Worm (Caenorhabditis elegans) whole organism, L3 larva: ENCODE data around the gene T05A1.5.

ENCODE experiments used
- R02D3.7 ChIP-seq: fragments of 150-350 bp; optimal IDR thresholded peaks from 2 replicates; lab custom pipeline; 2014; ENCODE audit warnings: missing biosample characterization, missing genetic modification characterization
- ZK546.5 ChIP-seq: sonication (generic microtip); optimal IDR thresholded peaks from 2 replicates; lab custom pipeline; 2017; ENCODE audit warnings: missing biosample characterization, missing genetic modification characterization
- ama-1 ChIP-seq: fragments of 150-350 bp; optimal IDR thresholded peaks from 2 replicates; lab custom pipeline; 2018
- ceh-28 ChIP-seq: fragments of 150-350 bp; optimal IDR thresholded peaks from 2 replicates; lab custom pipeline; 2014; ENCODE audit warnings: missing biosample characterization, missing genetic modification reagents, missing genetic modification characterization
- egl-5 ChIP-seq: fragments of 150-350 bp; optimal IDR thresholded peaks from 2 replicates; lab custom pipeline; 2017; ENCODE audit warnings: missing biosample characterization, missing genetic modification reagents, missing genetic modification characterization, inconsistent platforms
- elt-2 ChIP-seq: sonication (generic microtip); optimal IDR thresholded peaks from 2 replicates; lab custom pipeline; 2016; ENCODE audit warnings: missing genetic modification reagents, mild to moderate bottlenecking, missing genetic modification characterization, missing compliant biosample characterization
- elt-3 ChIP-seq, 3 experiments: fragments of 150-350 bp in 1 of 3; sonication (generic microtip) in 2 of 3; optimal IDR thresholded peaks; 2 replicates in 2 of 3; 4 replicates in 1 of 3; lab custom pipeline; 2014 to 2017; ENCODE audit warnings: missing biosample characterization in 3 of 3, missing genetic modification characterization in 3 of 3
- fkh-2 ChIP-seq: fragments of 150-350 bp; optimal IDR thresholded peaks from 2 replicates; lab custom pipeline; 2014; ENCODE audit warnings: missing biosample characterization, missing genetic modification reagents, missing genetic modification characterization
- fos-1 ChIP-seq: fragments of 150-350 bp; optimal IDR thresholded peaks from 2 replicates; lab custom pipeline; 2014; ENCODE audit warnings: missing biosample characterization, missing genetic modification characterization
- hmg-11 ChIP-seq: sonication (generic microtip); optimal IDR thresholded peaks from 2 replicates; lab custom pipeline; 2016; ENCODE audit warnings: missing genetic modification characterization, missing compliant biosample characterization
- lin-15B ChIP-seq: fragments of 150-350 bp; optimal IDR thresholded peaks from 2 replicates; lab custom pipeline; 2014; ENCODE audit warnings: missing biosample characterization, missing genetic modification characterization
- lsy-12 ChIP-seq: sonication (generic microtip); optimal IDR thresholded peaks from 2 replicates; lab custom pipeline; 2016; ENCODE audit warnings: mild to moderate bottlenecking, missing genetic modification characterization, missing compliant biosample characterization
- mdl-1 ChIP-seq: fragments of 150-350 bp; optimal IDR thresholded peaks from 2 replicates; lab custom pipeline; 2014; ENCODE audit warnings: missing biosample characterization, missing genetic modification characterization
- mml-1 ChIP-seq: fragments of 150-350 bp; sonication (generic microtip); optimal IDR thresholded peaks from 3 replicates; lab custom pipeline; 2014; ENCODE audit warnings: missing biosample characterization, missing genetic modification characterization
- nfya-1 ChIP-seq: sonication (generic microtip); optimal IDR thresholded peaks from 2 replicates; lab custom pipeline; 2017; ENCODE audit warnings: missing genetic modification characterization, mild to moderate bottlenecking, missing compliant biosample characterization, antibody characterized with exemption, moderate library complexity; ENCODE audit not compliant: insufficient read depth
- nhr-11 ChIP-seq: fragments of 150-350 bp; optimal IDR thresholded peaks from 2 replicates; lab custom pipeline; 2014; ENCODE audit warnings: missing biosample characterization, missing genetic modification characterization
- nhr-12 ChIP-seq: fragments of 150-350 bp; optimal IDR thresholded peaks from 2 replicates; lab custom pipeline; 2014; ENCODE audit warnings: missing biosample characterization, missing genetic modification characterization
- nhr-23 ChIP-seq: fragments of 150-350 bp; optimal IDR thresholded peaks from 2 replicates; lab custom pipeline; 2014; ENCODE audit warnings: missing biosample characterization, missing genetic modification reagents, missing genetic modification characterization
- nhr-237 ChIP-seq: fragments of 150-350 bp; optimal IDR thresholded peaks from 2 replicates; lab custom pipeline; 2014; ENCODE audit warnings: missing biosample characterization, missing genetic modification characterization
- nhr-25 ChIP-seq: sonication (generic microtip); optimal IDR thresholded peaks from 2 replicates; lab custom pipeline; 2017; ENCODE audit warnings: missing biosample characterization, missing genetic modification characterization
- nhr-28 ChIP-seq: fragments of 150-350 bp; optimal IDR thresholded peaks from 2 replicates; lab custom pipeline; 2014; ENCODE audit warnings: missing biosample characterization, missing genetic modification characterization
- nhr-43 ChIP-seq: sonication (generic microtip); optimal IDR thresholded peaks from 2 replicates; lab custom pipeline; 2016; ENCODE audit warnings: mild to moderate bottlenecking, missing genetic modification characterization, missing compliant biosample characterization; ENCODE audit not compliant: poor library complexity, severe bottlenecking
- nhr-76 ChIP-seq: fragments of 150-350 bp; sonication (generic microtip); optimal IDR thresholded peaks from 5 replicates; lab custom pipeline; 2014; ENCODE audit warnings: missing biosample characterization, missing genetic modification characterization
- nhr-77 ChIP-seq: fragments of 150-350 bp; optimal IDR thresholded peaks from 2 replicates; lab custom pipeline; 2014; ENCODE audit warnings: missing biosample characterization, missing genetic modification characterization
- pha-4 ChIP-seq: fragments of 150-350 bp; optimal IDR thresholded peaks from 2 replicates; lab custom pipeline; 2014; ENCODE audit warnings: missing biosample characterization, missing genetic modification reagents, missing genetic modification characterization
- pqm-1 ChIP-seq: fragments of 150-350 bp; optimal IDR thresholded peaks from 2 replicates; lab custom pipeline; 2017; ENCODE audit warnings: missing biosample characterization, missing genetic modification characterization, inconsistent platforms
- skn-1 ChIP-seq: fragments of 150-350 bp; optimal IDR thresholded peaks from 2 replicates; lab custom pipeline; 2014; ENCODE audit warnings: missing biosample characterization, missing genetic modification characterization
- snpc-4 ChIP-seq: fragments of 150-350 bp; optimal IDR thresholded peaks from 2 replicates; lab custom pipeline; 2014; ENCODE audit warnings: missing biosample characterization, missing genetic modification characterization
- tbx-2 ChIP-seq: sonication (generic microtip); optimal IDR thresholded peaks from 2 replicates; lab custom pipeline; 2016; ENCODE audit warnings: mild to moderate bottlenecking, missing genetic modification characterization, missing compliant biosample characterization
- unc-62 ChIP-seq: fragments of 150-350 bp; sonication (generic microtip); optimal IDR thresholded peaks from 4 replicates; lab custom pipeline; 2014; ENCODE audit warnings: missing biosample characterization, missing genetic modification reagents, missing genetic modification characterization
- ztf-11 ChIP-seq: fragments of 150-350 bp; optimal IDR thresholded peaks from 2 replicates; lab custom pipeline; 2014; ENCODE audit warnings: missing biosample characterization, missing genetic modification characterization
- ztf-4 ChIP-seq: fragments of 150-350 bp; optimal IDR thresholded peaks from 2 replicates; lab custom pipeline; 2014; ENCODE audit warnings: missing biosample characterization, missing genetic modification characterization

The T05A1.5 gene

ce11 chrIV:9513360-9513777, 32.7 kb upstream of the T05A1.5 start (continued):
- TF ChIP-seq skn-1 (tag; lab: Kevin White, UChicago) (no peak), pqm-1 (tag; lab: Kevin White, UChicago) (peak; percentile 57), fos-1 (tag; lab: Kevin White, UChicago) (no peak), nhr-25 (tag; lab: Kevin White, UChicago) (peak; percentile 59), ztf-11 (tag; lab: Kevin White, UChicago) (no peak), elt-3 (tag; optimal IDR thresholded peaks at IDR 0.05; lab: Kevin White, UChicago) (no peak), nhr-76 (tag; lab: Kevin White, UChicago) (no peak), mml-1 (tag; lab: Kevin White, UChicago) (no peak), ZK546.5 (no peak), snpc-4 (peak; percentile 60), elt-2 (tag; lab: Kevin White, UChicago) (peak; percentile 78), ztf-4 (tag; lab: Kevin White, UChicago) (no peak), ceh-28 (tag; lab: Kevin White, UChicago) (peak; percentile 45), nhr-77 (tag; lab: Kevin White, UChicago) (no peak), R02D3.7 (tag; lab: Kevin White, UChicago) (no peak)

- TF ChIP-seq mml-1 (tag; lab: Kevin White, UChicago), result no peak
- TF ChIP-seq pqm-1 (tag; lab: Kevin White, UChicago), result peak; percentile 34
- peak; percentile 46 for TF ChIP-seq elt-2 (tag; lab: Kevin White, UChicago)
Measured at ce11 chrIV:9514132-9514531, 32.0 kb upstream of the T05A1.5 start.

- TF ChIP-seq elt-2 (tag; lab: Kevin White, UChicago) (peak; percentile 58), ZK546.5 (no peak), nfya-1 (tag; lab: Kevin White, UChicago) (peak; percentile 34), R02D3.7 (tag; lab: Kevin White, UChicago) (no peak), lsy-12 (no peak), pha-4 (tag; lab: Kevin White, UChicago) (no peak), mml-1 (tag; lab: Kevin White, UChicago) (no peak), pqm-1 (tag; lab: Kevin White, UChicago) (peak; percentile 36), lin-15B (tag; lab: Kevin White, UChicago) (no peak), nhr-23 (peak; percentile 52), nhr-237 (tag; lab: Kevin White, UChicago) (no peak), nhr-25 (tag; lab: Kevin White, UChicago) (no peak), nhr-43 (tag; lab: Kevin White, UChicago) (peak; percentile 47), tbx-2 (tag; lab: Kevin White, UChicago) (no peak)
Measured at ce11 chrIV:9516831-9517230, 29.3 kb upstream of the T05A1.5 start, which contains the start of gene C33A12.19. Gene C33A12.19 (plus strand): TSS chrIV:9516999.

ce11 chrIV:9518608-9519007, 27.5 kb upstream of the T05A1.5 start, which contains the start of gene nlp-35:
Gene nlp-35 (minus strand): TSS chrIV:9518926.
- no peak for TF ChIP-seq fkh-2
- TF ChIP-seq nhr-237 (tag; lab: Kevin White, UChicago), result no peak
- TF ChIP-seq R02D3.7 (tag; lab: Kevin White, UChicago), result no peak
- TF ChIP-seq nhr-11 (tag; lab: Kevin White, UChicago), result no peak
- no peak for TF ChIP-seq mdl-1
- no peak for TF ChIP-seq nhr-28 (tag; lab: Kevin White, UChicago)
- TF ChIP-seq pha-4 (tag; lab: Kevin White, UChicago), result no peak
- TF ChIP-seq ama-1, result no peak
- TF ChIP-seq ztf-4 (tag; lab: Kevin White, UChicago), result no peak
- TF ChIP-seq ceh-28 (tag; lab: Kevin White, UChicago), result no peak
- TF ChIP-seq egl-5 (tag; lab: Kevin White, UChicago), result no peak
- no peak for TF ChIP-seq nhr-25 (tag; lab: Kevin White, UChicago)
- TF ChIP-seq nhr-12 (tag; lab: Kevin White, UChicago), result no peak
- TF ChIP-seq snpc-4, result no peak
- TF ChIP-seq unc-62 (GFP tag; lab: Kevin White, UChicago), result no peak
- TF ChIP-seq nhr-77 (tag; lab: Kevin White, UChicago), result no peak
- TF ChIP-seq hmg-11 (tag; lab: Kevin White, UChicago), result no peak

- TF ChIP-seq nhr-11 (tag; lab: Kevin White, UChicago) (peak; percentile 5), ceh-28 (tag; lab: Kevin White, UChicago) (no peak)
Measured at ce11 chrIV:9520629-9521028, 25.5 kb upstream of the T05A1.5 start.
